Fruit fly (Drosophila melanogaster) whole organism, pupa: ENCODE measurements around the gene per.

Source experiments
- CG10348 ChIP-seq: fragments of 200-800 bp; sonication (Bioruptor generic); IDR thresholded peaks from 2 replicates; pipeline ENCODE4 v1.3.6; 2022; ENCODE audit warnings: missing biosample characterization, missing genetic modification characterization
- CG12605 ChIP-seq: fragments of 200-800 bp; sonication (Bioruptor generic); IDR thresholded peaks from 2 replicates; pipeline ENCODE4 v1.3.6; 2022; ENCODE audit warnings: missing biosample characterization, missing genetic modification characterization
- CG13204 ChIP-seq: fragments of 200-800 bp; sonication (Bioruptor generic); optimal IDR thresholded peaks from 2 replicates; lab custom pipeline; 2018; ENCODE audit warnings: missing biosample characterization, mild to moderate bottlenecking, missing genetic modification characterization, moderate library complexity
- CG14655 ChIP-seq: fragments of 200-800 bp; sonication (Bioruptor generic); optimal IDR thresholded peaks from 3 replicates; lab custom pipeline; 2017; ENCODE audit warnings: mild to moderate bottlenecking, missing biosample characterization, missing genetic modification reagents, missing genetic modification characterization
- CG15710 ChIP-seq: fragments of 200-800 bp; sonication (Bioruptor generic); optimal IDR thresholded peaks from 2 replicates; lab custom pipeline; 2018; ENCODE audit warnings: missing biosample characterization, mild to moderate bottlenecking, missing genetic modification characterization, moderate library complexity
- CG17806 ChIP-seq: fragments of 200-800 bp; sonication (Bioruptor generic); optimal IDR thresholded peaks from 2 replicates; lab custom pipeline; 2018; ENCODE audit warnings: missing biosample characterization, mild to moderate bottlenecking, missing genetic modification characterization, moderate library complexity
- CG32121 ChIP-seq: fragments of 200-800 bp; sonication (Bioruptor generic); IDR thresholded peaks from 2 replicates; pipeline ENCODE4 v1.3.6; 2022; ENCODE audit warnings: missing biosample characterization, missing genetic modification characterization
- CG34367 ChIP-seq: fragments of 200-800 bp; sonication (Bioruptor generic); optimal IDR thresholded peaks from 2 replicates; lab custom pipeline; 2018; ENCODE audit warnings: missing biosample characterization, mild to moderate bottlenecking, missing genetic modification characterization
- CG4496 ChIP-seq: fragments of 200-800 bp; sonication (Bioruptor generic); IDR thresholded peaks from 3 replicates; pipeline ENCODE4 v1.3.6; 2022; ENCODE audit warnings: missing biosample characterization, missing genetic modification characterization
- CG8159 ChIP-seq: fragments of 200-800 bp; sonication (Bioruptor generic); optimal IDR thresholded peaks from 3 replicates; lab custom pipeline; 2018; ENCODE audit warnings: missing biosample characterization, mild to moderate bottlenecking, missing genetic modification characterization, moderate library complexity
- CG8301 ChIP-seq: fragments of 200-800 bp; sonication (Bioruptor generic); optimal IDR thresholded peaks from 2 replicates; lab custom pipeline; 2018; ENCODE audit warnings: missing biosample characterization, mild to moderate bottlenecking, missing genetic modification characterization
- CG9948 ChIP-seq: fragments of 200-800 bp; sonication (Bioruptor generic); optimal IDR thresholded peaks from 2 replicates; lab custom pipeline; 2018; ENCODE audit warnings: missing biosample characterization, mild to moderate bottlenecking, missing genetic modification characterization, moderate library complexity
- D1 ChIP-seq: fragments of 200-800 bp; sonication (Bioruptor generic); optimal IDR thresholded peaks from 2 replicates; lab custom pipeline; 2018; ENCODE audit warnings: missing biosample characterization, mild to moderate bottlenecking, missing genetic modification characterization, moderate library complexity
- EcR ChIP-seq: fragments of 200-800 bp; sonication (Bioruptor generic); optimal IDR thresholded peaks from 3 replicates; lab custom pipeline; 2019; ENCODE audit warnings: missing biosample characterization, missing genetic modification characterization, mild to moderate bottlenecking, moderate library complexity, missing genetic modification reagents
- Ets98B ChIP-seq: fragments of 200-800 bp; sonication (Bioruptor generic); IDR thresholded peaks from 2 replicates; pipeline ENCODE4 v1.3.6; 2022; ENCODE audit warnings: missing biosample characterization, missing genetic modification characterization
- Pif1A ChIP-seq: fragments of 200-800 bp; sonication (Bioruptor generic); optimal IDR thresholded peaks from 3 replicates; lab custom pipeline; 2016; ENCODE audit warnings: missing biosample characterization, missing genetic modification characterization
- Pif1B ChIP-seq: fragments of 200-800 bp; sonication (Bioruptor generic); optimal IDR thresholded peaks from 3 replicates; lab custom pipeline; 2016; ENCODE audit warnings: missing biosample characterization, missing genetic modification characterization
- Snoo ChIP-seq: fragments of 200-800 bp; sonication (Bioruptor generic); optimal IDR thresholded peaks from 3 replicates; lab custom pipeline; 2017; ENCODE audit warnings: missing biosample characterization, mild to moderate bottlenecking, missing genetic modification characterization, inconsistent platforms
- fd96Ca ChIP-seq: fragments of 200-800 bp; sonication (Bioruptor generic); IDR thresholded peaks from 3 replicates; pipeline ENCODE4 v1.3.6; 2022; ENCODE audit warnings: missing biosample characterization, missing genetic modification characterization
- gl ChIP-seq: fragments of 200-800 bp; sonication (Bioruptor generic); optimal IDR thresholded peaks from 2 replicates; lab custom pipeline; 2018; ENCODE audit warnings: missing biosample characterization, mild to moderate bottlenecking, missing genetic modification characterization
- rn ChIP-seq: fragments of 200-800 bp; sonication (Bioruptor generic); IDR thresholded peaks from 2 replicates; pipeline ENCODE4 v1.3.6; 2022; ENCODE audit warnings: missing biosample characterization, missing genetic modification characterization

The per gene

dm6 chrX:2642484-2643379 lies 42.6 kb upstream of the per start:
- TF ChIP-seq CG12605 (GFP tag; lab: Robert Waterston, UW) (peak; percentile 27; the same call in 1 of the 2 replicates), EcR (GFP tag; lab: Kevin White, UChicago) (no peak), CG15710 (tag; lab: Kevin White, UChicago) (peak; percentile 15), CG10348 (GFP tag; lab: Robert Waterston, UW) (no peak), CG8159 (tag; lab: Kevin White, UChicago) (peak; percentile 37), rn (GFP tag; lab: Robert Waterston, UW) (no peak), Snoo (tag; lab: Kevin White, UChicago) (no peak), CG13204 (GFP tag; lab: Kevin White, UChicago) (no peak), CG17806 (peak; percentile 8), D1 (no peak), Pif1A (GFP tag; lab: Kevin White, UChicago) (no peak), CG14655 (GFP tag; lab: Kevin White, UChicago) (peak; percentile 58), Pif1B (peak; percentile 42), Ets98B (peak; percentile 48; the same call in 1 of the 2 replicates), CG32121 (GFP tag; lab: Robert Waterston, UW) (no peak), CG4496 (peak; percentile 45; the same call in 2 of the 3 replicates), CG9948 (tag; lab: Kevin White, UChicago) (no peak), CG8301 (tag; lab: Kevin White, UChicago) (peak; percentile 37), CG34367 (no peak), fd96Ca (GFP tag; lab: Robert Waterston, UW) (peak; percentile 25; the same call in 1 of the 3 replicates)
- TF ChIP-seq, all 21 proteins: peak for 10

- TF ChIP-seq CG4496 (no peak), CG9948 (tag; lab: Kevin White, UChicago) (no peak), EcR (GFP tag; lab: Kevin White, UChicago) (no peak), CG8159 (tag; lab: Kevin White, UChicago) (no peak), CG12605 (GFP tag; lab: Robert Waterston, UW) (no peak), rn (GFP tag; lab: Robert Waterston, UW) (no peak), CG10348 (GFP tag; lab: Robert Waterston, UW) (no peak), CG14655 (GFP tag; lab: Kevin White, UChicago) (no peak), gl (tag; lab: Kevin White, UChicago) (no peak), CG32121 (GFP tag; lab: Robert Waterston, UW) (no peak), fd96Ca (GFP tag; lab: Robert Waterston, UW) (no peak), D1 (no peak), Ets98B (no peak), CG34367 (no peak), Pif1B (no peak), CG8301 (tag; lab: Kevin White, UChicago) (no peak)
These were observed 39.8 kb upstream of the per start for dm6 chrX:2645593-2645992.

dm6 chrX:2646022-2646761 lies 39.2 kb upstream of the per start:
- TF ChIP-seq CG13204 (GFP tag; lab: Kevin White, UChicago) (peak; percentile 92), rn (GFP tag; lab: Robert Waterston, UW) (peak; percentile 82), gl (tag; lab: Kevin White, UChicago) (peak; percentile 95), CG15710 (tag; lab: Kevin White, UChicago) (peak; percentile 97), CG17806 (peak; percentile 94), Ets98B (peak; percentile 98), Pif1A (GFP tag; lab: Kevin White, UChicago) (peak; percentile 96), CG4496 (peak; percentile 98), CG8301 (tag; lab: Kevin White, UChicago) (peak; percentile 98), CG32121 (GFP tag; lab: Robert Waterston, UW) (peak; percentile 97), CG9948 (tag; lab: Kevin White, UChicago) (peak; percentile 96), CG8159 (tag; lab: Kevin White, UChicago) (peak; percentile 97), CG34367 (peak; percentile 97), Pif1B (peak; percentile 92), CG12605 (GFP tag; lab: Robert Waterston, UW) (peak; percentile 97), fd96Ca (GFP tag; lab: Robert Waterston, UW) (peak; percentile 98), D1 (peak; percentile 80), Snoo (tag; lab: Kevin White, UChicago) (peak; percentile 98), CG10348 (GFP tag; lab: Robert Waterston, UW) (peak; percentile 89), EcR (GFP tag; lab: Kevin White, UChicago) (peak; percentile 100), CG14655 (GFP tag; lab: Kevin White, UChicago) (peak; percentile 98)
- TF ChIP-seq, all 21 proteins: peak for 21

dm6 chrX:2647472-2647883 lies 37.9 kb upstream of the per start:
- TF ChIP-seq CG32121 (GFP tag; lab: Robert Waterston, UW) (peak; percentile 91), CG13204 (GFP tag; lab: Kevin White, UChicago) (peak; percentile 88), CG4496 (peak; percentile 92), CG17806 (peak; percentile 91), CG8159 (tag; lab: Kevin White, UChicago) (peak; percentile 92), CG34367 (peak; percentile 91), Pif1A (GFP tag; lab: Kevin White, UChicago) (peak; percentile 92), CG15710 (tag; lab: Kevin White, UChicago) (peak; percentile 87), CG8301 (tag; lab: Kevin White, UChicago) (peak; percentile 94), Snoo (tag; lab: Kevin White, UChicago) (peak; percentile 84), gl (tag; lab: Kevin White, UChicago) (peak; percentile 88), rn (GFP tag; lab: Robert Waterston, UW) (peak; percentile 80), D1 (peak; percentile 80), CG12605 (GFP tag; lab: Robert Waterston, UW) (peak; percentile 80), Pif1B (peak; percentile 89), CG9948 (tag; lab: Kevin White, UChicago) (peak; percentile 89), fd96Ca (GFP tag; lab: Robert Waterston, UW) (peak; percentile 86), CG10348 (GFP tag; lab: Robert Waterston, UW) (no peak), EcR (GFP tag; lab: Kevin White, UChicago) (peak; percentile 49), CG14655 (GFP tag; lab: Kevin White, UChicago) (peak; percentile 91), Ets98B (peak; percentile 91)
